Worm (Caenorhabditis elegans) whole organism, mixed stage, embryonic: Measurements from ENCODE around the gene F55C9.11.

ENCODE experiments used
- drap-1 ChIP-seq: fragments of 200-800 bp; sonication (Bioruptor generic); optimal IDR thresholded peaks from 3 replicates; lab custom pipeline; 2018; ENCODE audit warnings: mild to moderate bottlenecking, missing genetic modification characterization, missing compliant biosample characterization
- elt-1 ChIP-seq: sonication (generic microtip); optimal IDR thresholded peaks from 2 replicates; lab custom pipeline; 2017; ENCODE audit warnings: missing genetic modification characterization, mild to moderate bottlenecking, missing compliant biosample characterization, antibody characterized with exemption, moderate library complexity, borderline replicate concordance; ENCODE audit not compliant: insufficient read depth
- lin-13 ChIP-seq: fragments of 150-350 bp; optimal IDR thresholded peaks from 2 replicates; lab custom pipeline; 2014; ENCODE audit warnings: missing biosample characterization, missing genetic modification characterization
- lin-32 ChIP-seq: fragments of 200-800 bp; sonication (Bioruptor generic); optimal IDR thresholded peaks from 2 replicates; lab custom pipeline; 2018; ENCODE audit warnings: mild to moderate bottlenecking, missing genetic modification characterization, missing compliant biosample characterization
- mab-5 ChIP-seq: fragments of 150-350 bp; optimal IDR thresholded peaks from 2 replicates; lab custom pipeline; 2014; ENCODE audit warnings: missing biosample characterization, missing genetic modification characterization
- nhr-237 ChIP-seq: fragments of 150-350 bp; optimal IDR thresholded peaks from 2 replicates; lab custom pipeline; 2014; ENCODE audit warnings: missing biosample characterization, missing genetic modification characterization
- nhr-28 ChIP-seq: fragments of 150-350 bp; optimal IDR thresholded peaks from 2 replicates; lab custom pipeline; 2014; ENCODE audit warnings: missing biosample characterization, missing genetic modification characterization
- nhr-76 ChIP-seq: sonication (generic microtip); optimal IDR thresholded peaks from 2 replicates; lab custom pipeline; 2017; ENCODE audit warnings: missing biosample characterization, missing genetic modification characterization
- snpc-4 ChIP-seq: fragments of 150-350 bp; optimal IDR thresholded peaks from 2 replicates; lab custom pipeline; 2014; ENCODE audit warnings: missing biosample characterization, missing genetic modification characterization
- sptf-1 ChIP-seq: sonication (generic microtip); optimal IDR thresholded peaks from 2 replicates; lab custom pipeline; 2017; ENCODE audit warnings: mild to moderate bottlenecking, missing genetic modification characterization, moderate library complexity, missing compliant biosample characterization
- unc-39 ChIP-seq: fragments of 150-350 bp; optimal IDR thresholded peaks from 2 replicates; lab custom pipeline; 2014; ENCODE audit warnings: missing biosample characterization, missing genetic modification characterization
- unc-62 ChIP-seq: fragments of 150-350 bp; optimal IDR thresholded peaks from 2 replicates; lab custom pipeline; 2014; ENCODE audit warnings: missing biosample characterization, missing genetic modification reagents, missing genetic modification characterization
- zip-8 ChIP-seq: fragments of 150-350 bp; optimal IDR thresholded peaks from 2 replicates; lab custom pipeline; 2014; ENCODE audit warnings: missing biosample characterization, missing genetic modification characterization

ce11 chrV:19322387-19322786 is 12.9 kb upstream of the F55C9.11 start, which contains the start of gene C43D7.4:
- TF ChIP-seq drap-1 (GFP tag; lab: Kevin White, UChicago) (no peak), nhr-76 (tag; lab: Kevin White, UChicago) (no peak), unc-62 (GFP tag; lab: Kevin White, UChicago) (no peak), nhr-28 (tag; lab: Kevin White, UChicago) (no peak), nhr-237 (tag; lab: Kevin White, UChicago) (no peak), mab-5 (tag; lab: Kevin White, UChicago) (no peak), snpc-4 (no peak), zip-8 (tag; lab: Kevin White, UChicago) (no peak), elt-1 (tag; lab: Kevin White, UChicago) (no peak), lin-13 (tag; lab: Kevin White, UChicago) (no peak), unc-39 (tag; lab: Kevin White, UChicago) (no peak), lin-32 (GFP tag; lab: Kevin White, UChicago) (no peak), sptf-1 (no peak)
